Fruit fly (Drosophila melanogaster) whole organism, pupa: ENCODE results near the gene OXA1L.
A peak's percentile ranks its signal among the peaks of the same experiment; 100 is the strongest.

Experiments used
- CG10348 ChIP-seq: fragments of 200-800 bp; sonication (Bioruptor generic); IDR thresholded peaks from 2 replicates; pipeline ENCODE4 v1.3.6; 2022; ENCODE audit warnings: missing biosample characterization, missing genetic modification characterization
- CG12605 ChIP-seq: fragments of 200-800 bp; sonication (Bioruptor generic); IDR thresholded peaks from 2 replicates; pipeline ENCODE4 v1.3.6; 2022; ENCODE audit warnings: missing biosample characterization, missing genetic modification characterization
- CG13204 ChIP-seq: fragments of 200-800 bp; sonication (Bioruptor generic); optimal IDR thresholded peaks from 2 replicates; lab custom pipeline; 2018; ENCODE audit warnings: missing biosample characterization, mild to moderate bottlenecking, missing genetic modification characterization, moderate library complexity
- CG14655 ChIP-seq: fragments of 200-800 bp; sonication (Bioruptor generic); optimal IDR thresholded peaks from 3 replicates; lab custom pipeline; 2017; ENCODE audit warnings: mild to moderate bottlenecking, missing biosample characterization, missing genetic modification reagents, missing genetic modification characterization
- CG15710 ChIP-seq: fragments of 200-800 bp; sonication (Bioruptor generic); optimal IDR thresholded peaks from 2 replicates; lab custom pipeline; 2018; ENCODE audit warnings: missing biosample characterization, mild to moderate bottlenecking, missing genetic modification characterization, moderate library complexity
- CG17806 ChIP-seq: fragments of 200-800 bp; sonication (Bioruptor generic); optimal IDR thresholded peaks from 2 replicates; lab custom pipeline; 2018; ENCODE audit warnings: missing biosample characterization, mild to moderate bottlenecking, missing genetic modification characterization, moderate library complexity
- CG32121 ChIP-seq: fragments of 200-800 bp; sonication (Bioruptor generic); IDR thresholded peaks from 2 replicates; pipeline ENCODE4 v1.3.6; 2022; ENCODE audit warnings: missing biosample characterization, missing genetic modification characterization
- CG34367 ChIP-seq: fragments of 200-800 bp; sonication (Bioruptor generic); optimal IDR thresholded peaks from 2 replicates; lab custom pipeline; 2018; ENCODE audit warnings: missing biosample characterization, mild to moderate bottlenecking, missing genetic modification characterization
- CG4496 ChIP-seq: fragments of 200-800 bp; sonication (Bioruptor generic); IDR thresholded peaks from 3 replicates; pipeline ENCODE4 v1.3.6; 2022; ENCODE audit warnings: missing biosample characterization, missing genetic modification characterization
- CG8159 ChIP-seq: fragments of 200-800 bp; sonication (Bioruptor generic); optimal IDR thresholded peaks from 3 replicates; lab custom pipeline; 2018; ENCODE audit warnings: missing biosample characterization, mild to moderate bottlenecking, missing genetic modification characterization, moderate library complexity
- CG8301 ChIP-seq: fragments of 200-800 bp; sonication (Bioruptor generic); optimal IDR thresholded peaks from 2 replicates; lab custom pipeline; 2018; ENCODE audit warnings: missing biosample characterization, mild to moderate bottlenecking, missing genetic modification characterization
- CG9948 ChIP-seq: fragments of 200-800 bp; sonication (Bioruptor generic); optimal IDR thresholded peaks from 2 replicates; lab custom pipeline; 2018; ENCODE audit warnings: missing biosample characterization, mild to moderate bottlenecking, missing genetic modification characterization, moderate library complexity
- D1 ChIP-seq: fragments of 200-800 bp; sonication (Bioruptor generic); optimal IDR thresholded peaks from 2 replicates; lab custom pipeline; 2018; ENCODE audit warnings: missing biosample characterization, mild to moderate bottlenecking, missing genetic modification characterization, moderate library complexity
- EcR ChIP-seq: fragments of 200-800 bp; sonication (Bioruptor generic); optimal IDR thresholded peaks from 3 replicates; lab custom pipeline; 2019; ENCODE audit warnings: missing biosample characterization, missing genetic modification characterization, mild to moderate bottlenecking, moderate library complexity, missing genetic modification reagents
- Ets98B ChIP-seq: fragments of 200-800 bp; sonication (Bioruptor generic); IDR thresholded peaks from 2 replicates; pipeline ENCODE4 v1.3.6; 2022; ENCODE audit warnings: missing biosample characterization, missing genetic modification characterization
- Pif1A ChIP-seq: fragments of 200-800 bp; sonication (Bioruptor generic); optimal IDR thresholded peaks from 3 replicates; lab custom pipeline; 2016; ENCODE audit warnings: missing biosample characterization, missing genetic modification characterization
- Pif1B ChIP-seq: fragments of 200-800 bp; sonication (Bioruptor generic); optimal IDR thresholded peaks from 3 replicates; lab custom pipeline; 2016; ENCODE audit warnings: missing biosample characterization, missing genetic modification characterization
- Snoo ChIP-seq: fragments of 200-800 bp; sonication (Bioruptor generic); optimal IDR thresholded peaks from 3 replicates; lab custom pipeline; 2017; ENCODE audit warnings: missing biosample characterization, mild to moderate bottlenecking, missing genetic modification characterization, inconsistent platforms
- fd96Ca ChIP-seq: fragments of 200-800 bp; sonication (Bioruptor generic); IDR thresholded peaks from 3 replicates; pipeline ENCODE4 v1.3.6; 2022; ENCODE audit warnings: missing biosample characterization, missing genetic modification characterization
- gl ChIP-seq: fragments of 200-800 bp; sonication (Bioruptor generic); optimal IDR thresholded peaks from 2 replicates; lab custom pipeline; 2018; ENCODE audit warnings: missing biosample characterization, mild to moderate bottlenecking, missing genetic modification characterization
- rn ChIP-seq: fragments of 200-800 bp; sonication (Bioruptor generic); IDR thresholded peaks from 2 replicates; pipeline ENCODE4 v1.3.6; 2022; ENCODE audit warnings: missing biosample characterization, missing genetic modification characterization

OXA1L gene

dm6 chr3L:10896923-10897322 lies 10.7 kb upstream of the OXA1L start:
- no peak for TF ChIP-seq EcR
- no peak for TF ChIP-seq gl
- no peak for TF ChIP-seq CG17806 (tag; lab: Kevin White, UChicago)
- TF ChIP-seq Pif1A (GFP tag; lab: Kevin White, UChicago), result no peak
- no peak for TF ChIP-seq D1 (tag; lab: Kevin White, UChicago)
- no peak for TF ChIP-seq Ets98B
- no peak for TF ChIP-seq CG32121
- no peak for TF ChIP-seq fd96Ca
- no peak for TF ChIP-seq CG10348 (GFP tag; lab: Robert Waterston, UW)
- TF ChIP-seq CG34367 (tag; lab: Kevin White, UChicago), result no peak
- no peak for TF ChIP-seq Pif1B
- TF ChIP-seq CG4496 (GFP tag; lab: Robert Waterston, UW), result no peak
- TF ChIP-seq CG15710, result no peak

dm6 chr3L:10894159-10894558 lies 7.9 kb upstream of the OXA1L start, which contains the start of gene Cpr67Fb:
Gene Cpr67Fb (plus strand): TSS chr3L:10894173.
- no peak for TF ChIP-seq CG10348 (GFP tag; lab: Robert Waterston, UW)
- no peak for TF ChIP-seq gl
- TF ChIP-seq CG34367 (tag; lab: Kevin White, UChicago), result no peak
- TF ChIP-seq CG32121, result no peak
- no peak for TF ChIP-seq Snoo (tag; lab: Kevin White, UChicago)
- TF ChIP-seq Ets98B, result no peak
- no peak for TF ChIP-seq Pif1B
- no peak for TF ChIP-seq CG4496 (GFP tag; lab: Robert Waterston, UW)
- no peak for TF ChIP-seq fd96Ca
- TF ChIP-seq Pif1A (GFP tag; lab: Kevin White, UChicago), result no peak
- TF ChIP-seq CG14655, result no peak
- no peak for TF ChIP-seq EcR
- no peak for TF ChIP-seq CG17806 (tag; lab: Kevin White, UChicago)
- no peak for TF ChIP-seq CG8301 (tag; lab: Kevin White, UChicago)
- no peak for TF ChIP-seq CG9948 (tag; lab: Kevin White, UChicago)
- TF ChIP-seq rn, result no peak
- TF ChIP-seq CG8159 (tag; lab: Kevin White, UChicago), result no peak
- TF ChIP-seq CG15710, result no peak

- TF ChIP-seq CG8159 (tag; lab: Kevin White, UChicago) (no peak), CG14655 (no peak), CG13204 (GFP tag; lab: Kevin White, UChicago) (no peak), EcR (no peak)
These were observed 7.0 kb upstream of the OXA1L start for dm6 chr3L:10893156-10893784.

dm6 chr3L:10891414-10891813 lies 5.1 kb upstream of the OXA1L start, which contains the start of gene Cpr67Fa2:
Gene Cpr67Fa2 (plus strand): TSS chr3L:10891714.
- TF ChIP-seq CG9948 (tag; lab: Kevin White, UChicago), result no peak
- no peak for TF ChIP-seq CG14655
- no peak for TF ChIP-seq CG8301 (tag; lab: Kevin White, UChicago)
- TF ChIP-seq gl, result no peak
- TF ChIP-seq D1 (tag; lab: Kevin White, UChicago), result no peak
- TF ChIP-seq fd96Ca, result no peak
- TF ChIP-seq CG4496 (GFP tag; lab: Robert Waterston, UW), result no peak
- TF ChIP-seq CG13204 (GFP tag; lab: Kevin White, UChicago), result no peak
- TF ChIP-seq CG34367 (tag; lab: Kevin White, UChicago), result no peak
- TF ChIP-seq, all 21 proteins: peak for 0

dm6 chr3L:10889692-10890089 lies 3.4 kb upstream of the OXA1L start, which contains the start of gene Cpr67Fa1:
Gene Cpr67Fa1 (plus strand): TSS chr3L:10889990.
- no peak for TF ChIP-seq CG12605 (GFP tag; lab: Robert Waterston, UW)

- TF ChIP-seq CG8159 (tag; lab: Kevin White, UChicago) (no peak), CG8301 (tag; lab: Kevin White, UChicago) (no peak), EcR (no peak), Ets98B (no peak), Snoo (tag; lab: Kevin White, UChicago) (no peak)
These were observed 2.9 kb upstream of the OXA1L start for dm6 chr3L:10889000-10889691.

- TF ChIP-seq CG17806 (tag; lab: Kevin White, UChicago) (no peak), D1 (tag; lab: Kevin White, UChicago) (peak; percentile 76), CG12605 (GFP tag; lab: Robert Waterston, UW) (no peak)
These were observed 479 bp downstream of the OXA1L start for dm6 chr3L:10885711-10886272.
